Fruit fly (Drosophila melanogaster) whole organism, embryonic: Measurements from ENCODE around the gene sisA.

ENCODE experiments used
- B-H1 ChIP-seq: fragments of 200-800 bp; sonication (Bioruptor generic); IDR thresholded peaks from 3 replicates; pipeline ENCODE4 v1.3.6; 2022; ENCODE audit warnings: missing biosample characterization, missing genetic modification characterization
- CG10267 ChIP-seq: fragments of 200-800 bp; sonication (Bioruptor generic); optimal IDR thresholded peaks from 2 replicates; lab custom pipeline; 2018; ENCODE audit warnings: missing biosample characterization, mild to moderate bottlenecking, missing genetic modification characterization, moderate library complexity
- CG12155 ChIP-seq: fragments of 200-800 bp; sonication (Bioruptor generic); optimal IDR thresholded peaks from 3 replicates; lab custom pipeline; 2016; ENCODE audit warnings: missing biosample characterization, missing genetic modification characterization
- CG12236 ChIP-seq: fragments of 200-800 bp; sonication (Bioruptor generic); optimal IDR thresholded peaks from 2 replicates; lab custom pipeline; 2016; ENCODE audit warnings: missing biosample characterization, missing genetic modification characterization
- CG12659 ChIP-seq: fragments of 200-800 bp; sonication (Bioruptor generic); optimal IDR thresholded peaks from 3 replicates; lab custom pipeline; 2017; ENCODE audit warnings: mild to moderate bottlenecking, missing biosample characterization, missing genetic modification reagents, missing genetic modification characterization
- CG12769 ChIP-seq: fragments of 200-800 bp; sonication (Bioruptor generic); optimal IDR thresholded peaks from 2 replicates; lab custom pipeline; 2019; ENCODE audit warnings: missing biosample characterization, mild to moderate bottlenecking, missing genetic modification characterization, moderate library complexity
- CG15073 ChIP-seq: fragments of 200-800 bp; sonication (Bioruptor generic); optimal IDR thresholded peaks from 2 replicates; lab custom pipeline; 2016; ENCODE audit warnings: missing biosample characterization, missing genetic modification characterization
- CG16815 ChIP-seq: fragments of 200-800 bp; sonication (Bioruptor generic); optimal IDR thresholded peaks from 3 replicates; lab custom pipeline; 2017; ENCODE audit warnings: missing biosample characterization, mild to moderate bottlenecking, missing genetic modification characterization
- CG17568 ChIP-seq: fragments of 200-800 bp; sonication (Bioruptor generic); optimal IDR thresholded peaks from 2 replicates; lab custom pipeline; 2018; ENCODE audit warnings: missing biosample characterization, mild to moderate bottlenecking, missing genetic modification characterization, moderate library complexity
- CG31365 ChIP-seq: fragments of 200-800 bp; sonication (Bioruptor generic); optimal IDR thresholded peaks from 2 replicates; lab custom pipeline; 2018; ENCODE audit warnings: missing biosample characterization, mild to moderate bottlenecking, missing genetic modification characterization
- CG32772 ChIP-seq: fragments of 200-800 bp; sonication (Bioruptor generic); IDR thresholded peaks from 2 replicates; pipeline ENCODE4 v1.3.6; 2022; ENCODE audit warnings: missing biosample characterization, missing genetic modification characterization
- CG5180 ChIP-seq: fragments of 200-800 bp; sonication (Bioruptor generic); optimal IDR thresholded peaks from 3 replicates; lab custom pipeline; 2017; ENCODE audit warnings: missing biosample characterization, missing genetic modification characterization, mild to moderate bottlenecking, moderate library complexity, missing genetic modification reagents
- CG6765 ChIP-seq: fragments of 200-800 bp; sonication (Bioruptor generic); optimal IDR thresholded peaks from 3 replicates; lab custom pipeline; 2017; ENCODE audit warnings: missing biosample characterization, mild to moderate bottlenecking, missing genetic modification characterization
- CG6854 ChIP-seq: fragments of 200-800 bp; sonication (Bioruptor generic); optimal IDR thresholded peaks from 3 replicates; lab custom pipeline; 2017; ENCODE audit warnings: missing biosample characterization, mild to moderate bottlenecking, missing genetic modification characterization
- CG7372 ChIP-seq: fragments of 200-800 bp; sonication (Bioruptor generic); IDR thresholded peaks from 2 replicates; pipeline ENCODE4 v1.3.6; 2022; ENCODE audit warnings: missing biosample characterization, missing genetic modification characterization
- CG8089 ChIP-seq: fragments of 200-800 bp; sonication (Bioruptor generic); optimal IDR thresholded peaks from 3 replicates; lab custom pipeline; 2016; ENCODE audit warnings: missing biosample characterization, missing genetic modification characterization
- CG8290 ChIP-seq, 3 experiments: fragments of 200-800 bp; sonication (Bioruptor generic); optimal IDR thresholded peaks; 2 replicates each; lab custom pipeline; 2016 to 2019; ENCODE audit warnings: missing biosample characterization in 3 of 3, missing genetic modification characterization in 3 of 3, mild to moderate bottlenecking in 2 of 3, moderate library complexity in 1 of 3
- CG9215 ChIP-seq: fragments of 200-800 bp; sonication (Bioruptor generic); IDR thresholded peaks from 2 replicates; pipeline ENCODE4 v1.3.6; 2022; ENCODE audit warnings: missing biosample characterization, missing genetic modification characterization
- CG9609 ChIP-seq: fragments of 200-800 bp; sonication (Bioruptor generic); optimal IDR thresholded peaks from 3 replicates; lab custom pipeline; 2016; ENCODE audit warnings: missing biosample characterization, missing genetic modification characterization
- Dek ChIP-seq: fragments of 200-800 bp; sonication (Bioruptor generic); optimal IDR thresholded peaks from 3 replicates; lab custom pipeline; 2019; ENCODE audit warnings: missing biosample characterization, mild to moderate bottlenecking, missing genetic modification characterization, moderate library complexity
- Dfd ChIP-seq, 2 experiments: fragments of >200 bp; optimal IDR thresholded peaks; 2 replicates each; lab custom pipeline; 2017; ENCODE audit warnings: missing biosample characterization in 2 of 2, missing genetic modification characterization in 2 of 2
- Dref ChIP-seq: fragments of 200-800 bp; sonication (Bioruptor generic); IDR thresholded peaks from 2 replicates; pipeline ENCODE4 v1.3.6; 2022; ENCODE audit warnings: missing biosample characterization, missing genetic modification characterization
- E2f2 ChIP-seq: fragments of 200-800 bp; sonication (Bioruptor generic); IDR thresholded peaks from 2 replicates; pipeline ENCODE4 v1.3.6; 2022; ENCODE audit warnings: missing biosample characterization, missing genetic modification characterization
- Fer3 ChIP-seq: fragments of 200-800 bp; sonication (Bioruptor generic); optimal IDR thresholded peaks from 2 replicates; lab custom pipeline; 2018; ENCODE audit warnings: missing biosample characterization, mild to moderate bottlenecking, missing genetic modification characterization, moderate library complexity
- H15 ChIP-seq: fragments of 200-800 bp; sonication (Bioruptor generic); IDR thresholded peaks from 3 replicates; pipeline ENCODE4 v1.3.6; 2022; ENCODE audit warnings: missing biosample characterization, missing genetic modification characterization
- HmgZ ChIP-seq: fragments of 200-800 bp; sonication (Bioruptor generic); optimal IDR thresholded peaks from 2 replicates; lab custom pipeline; 2018; ENCODE audit warnings: missing biosample characterization, mild to moderate bottlenecking, missing genetic modification characterization
- Meics ChIP-seq: fragments of 200-800 bp; sonication (Bioruptor generic); optimal IDR thresholded peaks from 2 replicates; lab custom pipeline; 2017; ENCODE audit warnings: missing biosample characterization, mild to moderate bottlenecking, missing genetic modification characterization
- Nf-YA ChIP-seq: fragments of 200-800 bp; sonication (Bioruptor generic); IDR thresholded peaks from 2 replicates; pipeline ENCODE4 v1.3.6; 2022; ENCODE audit warnings: missing biosample characterization, missing genetic modification characterization
- NfI ChIP-seq: fragments of 200-800 bp; sonication (Bioruptor generic); optimal IDR thresholded peaks from 3 replicates; lab custom pipeline; 2018; ENCODE audit warnings: missing biosample characterization, mild to moderate bottlenecking, missing genetic modification characterization, moderate library complexity
- PHDP ChIP-seq: fragments of 200-800 bp; sonication (Bioruptor generic); optimal IDR thresholded peaks from 3 replicates; lab custom pipeline; 2018; ENCODE audit warnings: missing biosample characterization, mild to moderate bottlenecking, missing genetic modification characterization, moderate library complexity
- TFAM ChIP-seq: fragments of 200-800 bp; sonication (Bioruptor generic); optimal IDR thresholded peaks from 2 replicates; lab custom pipeline; 2017; ENCODE audit warnings: missing biosample characterization, missing genetic modification characterization, inconsistent platforms
- ash1 ChIP-seq: fragments of 200-800 bp; sonication (Bioruptor generic); optimal IDR thresholded peaks from 2 replicates; lab custom pipeline; 2018; ENCODE audit warnings: missing biosample characterization, mild to moderate bottlenecking, missing genetic modification characterization
- bigmax ChIP-seq: fragments of 200-800 bp; sonication (Bioruptor generic); optimal IDR thresholded peaks from 2 replicates; lab custom pipeline; 2018; ENCODE audit warnings: missing biosample characterization, mild to moderate bottlenecking, missing genetic modification characterization
- crc ChIP-seq: fragments of 200-800 bp; sonication (Bioruptor generic); optimal IDR thresholded peaks from 2 replicates; lab custom pipeline; 2016; ENCODE audit warnings: missing biosample characterization, missing genetic modification characterization
- croc ChIP-seq: fragments of 200-800 bp; sonication (Bioruptor generic); conservative IDR thresholded peaks from 3 replicates; pipeline ENCODE4 v1.3.6; 2022; ENCODE audit warnings: missing biosample characterization, missing genetic modification characterization
- gem ChIP-seq: fragments of 200-800 bp; sonication (Bioruptor generic); optimal IDR thresholded peaks from 2 replicates; lab custom pipeline; 2019; ENCODE audit warnings: missing biosample characterization, mild to moderate bottlenecking, missing genetic modification characterization, moderate library complexity
- grn ChIP-seq: fragments of 200-800 bp; sonication (Bioruptor generic); optimal IDR thresholded peaks from 3 replicates; lab custom pipeline; 2017; ENCODE audit warnings: missing biosample characterization, missing genetic modification characterization
- gt ChIP-seq: fragments of 200-800 bp; sonication (Bioruptor generic); IDR thresholded peaks from 2 replicates; pipeline ENCODE4 v1.3.6; 2022; ENCODE audit warnings: missing biosample characterization, missing genetic modification characterization
- hbn ChIP-seq: fragments of 200-800 bp; sonication (Bioruptor generic); IDR thresholded peaks from 2 replicates; pipeline ENCODE4 v1.3.6; 2022; ENCODE audit warnings: missing biosample characterization, missing genetic modification characterization; ENCODE audit not compliant: partially characterized antibody
- nau ChIP-seq: fragments of 200-800 bp; sonication (Bioruptor generic); optimal IDR thresholded peaks from 3 replicates; lab custom pipeline; 2017; ENCODE audit warnings: missing biosample characterization, mild to moderate bottlenecking, missing genetic modification characterization, missing genetic modification reagents
- oc ChIP-seq: fragments of 200-800 bp; sonication (Bioruptor generic); optimal IDR thresholded peaks from 2 replicates; lab custom pipeline; 2018; ENCODE audit warnings: missing biosample characterization, mild to moderate bottlenecking, missing genetic modification characterization, moderate library complexity
- p53 ChIP-seq: fragments of 200-800 bp; sonication (Bioruptor generic); optimal IDR thresholded peaks from 2 replicates; lab custom pipeline; 2016; ENCODE audit warnings: missing biosample characterization, missing genetic modification characterization
- sens ChIP-seq: fragments of 200-800 bp; sonication (Bioruptor generic); peaks from one replicate; lab custom pipeline; 2016; ENCODE audit warnings: missing biosample characterization, missing genetic modification characterization
- sna ChIP-seq: fragments of 200-800 bp; sonication (Bioruptor generic); IDR thresholded peaks from 2 replicates; pipeline ENCODE4 v1.3.6; 2022; ENCODE audit warnings: missing biosample characterization, missing genetic modification characterization; ENCODE audit not compliant: partially characterized antibody
- sob ChIP-seq: fragments of 200-800 bp; sonication (Bioruptor generic); IDR thresholded peaks from 2 replicates; pipeline ENCODE4 v1.3.6; 2022; ENCODE audit warnings: missing biosample characterization, missing genetic modification characterization
- ssp ChIP-seq: fragments of 200-800 bp; sonication (Bioruptor generic); IDR thresholded peaks from 2 replicates; pipeline ENCODE4 v1.3.6; 2022; ENCODE audit warnings: missing biosample characterization, missing genetic modification characterization
- tio ChIP-seq: fragments of 200-800 bp; sonication (Bioruptor generic); optimal IDR thresholded peaks from 2 replicates; lab custom pipeline; 2017; ENCODE audit warnings: missing biosample characterization, missing genetic modification characterization, inconsistent platforms
- toy ChIP-seq: fragments of 200-800 bp; sonication (Bioruptor generic); IDR thresholded peaks from 2 replicates; pipeline ENCODE4 v1.3.6; 2022; ENCODE audit warnings: missing biosample characterization, missing genetic modification characterization
- vfl ChIP-seq: fragments of 200-800 bp; sonication (Bioruptor generic); optimal IDR thresholded peaks from 2 replicates; lab custom pipeline; 2016; ENCODE audit warnings: missing biosample characterization, missing genetic modification characterization
- z ChIP-seq: fragments of 200-800 bp; sonication (Bioruptor generic); IDR thresholded peaks from 3 replicates; pipeline ENCODE4 v1.3.6; 2022; ENCODE audit warnings: missing biosample characterization, missing genetic modification characterization
- zen ChIP-seq: fragments of 200-800 bp; sonication (Bioruptor generic); optimal IDR thresholded peaks from 3 replicates; lab custom pipeline; 2018; ENCODE audit warnings: missing biosample characterization, mild to moderate bottlenecking, missing genetic modification characterization, moderate library complexity

sisA gene

DNA sequence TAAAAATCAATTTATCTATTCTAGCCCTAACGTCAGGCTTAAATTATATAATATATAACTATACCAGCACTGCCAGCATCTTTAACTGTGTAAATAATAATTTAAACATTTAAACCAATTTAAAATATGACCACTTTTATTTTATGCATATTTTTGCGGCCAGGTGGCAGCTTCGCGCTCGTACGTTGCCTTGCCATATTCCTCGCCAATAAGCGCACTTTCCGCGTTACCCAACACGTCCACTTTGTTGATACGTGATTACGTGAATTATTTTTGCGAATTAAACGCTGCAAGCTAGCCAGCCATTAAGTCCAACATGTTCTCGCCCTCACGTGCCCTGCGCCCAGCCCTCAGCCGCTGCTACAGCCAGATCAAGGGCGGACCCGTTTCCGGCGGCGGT is 27.6 kb upstream of the sisA start, which contains the start of gene NdufV3 (continued):
- TF ChIP-seq gt (no peak), hbn (GFP tag; lab: Robert Waterston, UW) (no peak), CG12236 (GFP tag; lab: Kevin White, UChicago) (no peak), Fer3 (tag; lab: Kevin White, UChicago) (no peak), CG15073 (GFP tag; lab: Kevin White, UChicago) (no peak), CG10267 (tag; lab: Kevin White, UChicago) (peak; percentile 49), Nf-YA (no peak), z (GFP tag; lab: Robert Waterston, UW) (no peak), zen (no peak), CG8290 (GFP tag; optimal IDR thresholded peaks at IDR 0.05; lab: Kevin White, UChicago) (no peak), CG8290 (tag; optimal IDR thresholded peaks at IDR 0.05; lab: Kevin White, UChicago) (peak in 1 of 2 experiments; percentile 69), nau (GFP tag; lab: Kevin White, UChicago) (no peak), Meics (GFP tag; lab: Kevin White, UChicago) (peak; percentile 13), PHDP (no peak), CG5180 (GFP tag; lab: Kevin White, UChicago) (no peak), bigmax (GFP tag; lab: Kevin White, UChicago) (no peak), oc (no peak), Dref (peak; percentile 29; the same call in 1 of the 2 replicates), toy (GFP tag; lab: Robert Waterston, UW) (no peak), CG9215 (no peak), sna (no peak), E2f2 (GFP tag; lab: Robert Waterston, UW) (peak; percentile 46), CG6854 (GFP tag; lab: Kevin White, UChicago) (no peak), p53 (GFP tag; lab: Kevin White, UChicago) (no peak), sob (no peak; the same call in 1 of the 2 replicates), gem (tag; lab: Kevin White, UChicago) (peak; percentile 24), Dek (tag; lab: Kevin White, UChicago) (no peak), grn (GFP tag; lab: Kevin White, UChicago) (no peak), CG12769 (peak; percentile 22), CG16815 (GFP tag; lab: Kevin White, UChicago) (no peak), TFAM (GFP tag; lab: Kevin White, UChicago) (no peak), H15 (GFP tag; lab: Robert Waterston, UW) (no peak), CG6765 (GFP tag; lab: Kevin White, UChicago) (no peak), ash1 (GFP tag; lab: Kevin White, UChicago) (no peak), crc (GFP tag; lab: Kevin White, UChicago) (no peak), Dfd (GFP tag; optimal IDR thresholded peaks at IDR 0.05; lab: Kevin White, UChicago) (no peak), CG9609 (no peak), CG7372 (GFP tag; lab: Robert Waterston, UW) (no peak), ssp (GFP tag; lab: Robert Waterston, UW) (no peak), CG12155 (no peak), sens (GFP tag; lab: Kevin White, UChicago) (no peak), CG8089 (GFP tag; lab: Kevin White, UChicago) (no peak), CG12659 (GFP tag; lab: Kevin White, UChicago) (peak; percentile 10), CG32772 (GFP tag; lab: Robert Waterston, UW) (no peak), B-H1 (GFP tag; lab: Robert Waterston, UW) (no peak), CG17568 (GFP tag; lab: Kevin White, UChicago) (no peak), croc (GFP tag; lab: Robert Waterston, UW) (no peak), NfI (GFP tag; lab: Kevin White, UChicago) (peak; percentile 31), HmgZ (tag; lab: Kevin White, UChicago) (peak; percentile 48), CG31365 (no peak), vfl (no peak), tio (GFP tag; lab: Kevin White, UChicago) (no peak)
